Worm (Caenorhabditis elegans) whole organism, dauer: ENCODE data around the gene srz-94.

ENCODE experiments used
- unc-62 ChIP-seq: sonication (generic microtip); optimal IDR thresholded peaks from 2 replicates; lab custom pipeline; 2017; ENCODE audit warnings: missing biosample characterization, missing genetic modification reagents, missing genetic modification characterization

The srz-94 gene

DNA sequence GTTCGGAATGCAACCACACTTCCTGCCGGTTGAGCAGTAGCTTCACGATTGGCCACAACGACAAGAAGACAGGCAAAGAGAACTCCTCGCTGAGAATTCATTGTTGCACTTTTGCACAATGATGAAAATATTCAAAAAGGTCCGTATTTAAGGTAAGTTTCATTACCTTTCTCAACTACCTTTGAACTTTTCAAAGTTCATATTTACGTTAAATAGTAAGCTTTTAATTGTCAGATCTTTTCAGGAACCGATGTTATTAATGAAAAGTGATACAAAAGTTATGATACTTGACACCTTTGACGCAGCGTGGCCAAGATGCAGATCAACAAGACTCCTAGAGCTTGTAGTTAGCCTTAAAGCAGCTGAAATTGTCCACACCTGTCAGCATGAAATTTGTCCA, 14.4 kb downstream of the srz-94 start, which contains the start of gene F49H6.12:
F49H6.12 (minus strand) TSS at position 101 of the 400 bp plus-strand sequence.
- TF ChIP-seq unc-62 = no peak

DNA sequence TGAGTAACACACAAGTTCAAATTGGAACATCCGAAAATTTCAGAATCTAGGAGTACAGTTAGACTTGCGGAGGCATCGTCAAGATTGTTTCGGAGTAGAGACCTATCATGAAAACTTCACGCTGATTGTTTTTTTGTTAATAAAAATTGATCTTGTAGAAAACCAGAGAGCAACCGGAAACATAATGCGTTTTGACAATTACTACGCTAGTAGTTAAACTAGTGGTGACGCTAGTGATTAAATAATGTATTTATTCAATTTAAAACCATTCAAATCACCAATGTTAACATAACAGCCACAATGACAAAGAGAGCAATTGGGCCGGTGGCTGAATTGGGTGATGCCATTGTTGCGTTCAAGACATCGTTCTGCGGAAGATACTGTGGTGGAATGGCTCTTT, 16.1 kb downstream of the srz-94 start, which contains the start of gene F49H6.17:
F49H6.17 (plus strand) TSS at position 301 of the 400 bp plus-strand sequence.
- TF ChIP-seq unc-62 = no peak

DNA sequence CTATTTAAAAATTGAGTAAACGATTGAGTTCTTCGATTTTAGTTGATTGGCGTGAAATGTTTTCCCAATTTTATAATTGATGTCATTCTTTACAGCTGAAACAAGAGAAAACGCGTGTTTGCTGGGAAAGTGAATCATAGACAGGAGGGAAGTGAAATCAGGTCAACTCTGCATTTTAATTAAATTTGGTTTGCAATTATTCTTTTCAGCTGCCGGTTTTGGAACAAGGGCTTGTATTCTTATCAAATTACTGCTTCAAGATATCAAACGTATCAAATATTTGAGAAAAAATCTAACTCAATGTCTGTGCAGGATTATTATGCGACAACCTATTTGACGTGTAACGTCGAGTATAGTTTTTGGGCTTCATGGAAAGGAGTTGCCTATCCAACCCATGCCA, 19.0 kb downstream of the srz-94 start, which contains the start of gene srh-97:
srh-97 (plus strand) TSS at position 301 of the 400 bp plus-strand sequence.
- no peak for TF ChIP-seq unc-62

DNA sequence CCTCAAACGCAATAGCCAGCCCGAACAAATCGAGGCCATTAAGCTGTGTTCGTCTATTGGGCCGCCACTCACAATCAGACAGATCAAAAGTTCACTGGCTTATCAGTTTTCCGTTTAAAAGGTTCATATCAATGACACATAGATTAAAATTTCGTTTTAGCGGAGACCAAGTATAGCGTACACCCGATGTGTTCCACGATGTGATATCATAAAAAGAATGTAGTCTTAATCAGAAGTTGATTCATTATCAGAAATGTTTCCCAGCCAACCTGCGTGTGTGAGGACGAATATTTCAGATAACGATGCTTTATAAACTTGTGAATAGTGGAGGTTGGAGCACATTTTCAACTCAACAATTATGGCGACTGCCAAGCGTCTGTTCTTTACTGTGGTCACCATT, 21.7 kb downstream of the srz-94 start, which contains the start of gene clc-13:
clc-13 (plus strand) TSS at position 359 of the 400 bp plus-strand sequence.
- no peak for TF ChIP-seq unc-62

DNA sequence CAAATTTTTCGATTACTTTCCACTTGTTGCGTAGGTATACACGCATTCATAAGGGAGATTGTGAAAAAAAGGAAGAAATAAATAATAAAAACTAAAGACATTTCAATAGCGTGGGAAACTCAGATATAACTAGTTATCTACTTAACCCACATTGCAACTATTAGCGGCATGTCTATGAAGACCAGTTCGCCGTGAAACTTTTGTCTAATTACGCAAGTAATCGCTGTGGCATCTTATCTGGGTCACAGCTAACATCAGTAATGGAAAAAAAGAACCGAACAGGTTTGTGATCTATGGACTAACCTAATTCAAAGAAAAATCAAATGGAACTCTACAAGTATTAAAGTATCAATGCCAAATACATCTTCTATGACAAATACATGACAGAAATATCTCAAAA, 22.5 kb downstream of the srz-94 start, which contains the start of gene clec-241:
clec-241 (minus strand) TSS at position 101 of the 400 bp plus-strand sequence.
- TF ChIP-seq unc-62 = no peak

DNA sequence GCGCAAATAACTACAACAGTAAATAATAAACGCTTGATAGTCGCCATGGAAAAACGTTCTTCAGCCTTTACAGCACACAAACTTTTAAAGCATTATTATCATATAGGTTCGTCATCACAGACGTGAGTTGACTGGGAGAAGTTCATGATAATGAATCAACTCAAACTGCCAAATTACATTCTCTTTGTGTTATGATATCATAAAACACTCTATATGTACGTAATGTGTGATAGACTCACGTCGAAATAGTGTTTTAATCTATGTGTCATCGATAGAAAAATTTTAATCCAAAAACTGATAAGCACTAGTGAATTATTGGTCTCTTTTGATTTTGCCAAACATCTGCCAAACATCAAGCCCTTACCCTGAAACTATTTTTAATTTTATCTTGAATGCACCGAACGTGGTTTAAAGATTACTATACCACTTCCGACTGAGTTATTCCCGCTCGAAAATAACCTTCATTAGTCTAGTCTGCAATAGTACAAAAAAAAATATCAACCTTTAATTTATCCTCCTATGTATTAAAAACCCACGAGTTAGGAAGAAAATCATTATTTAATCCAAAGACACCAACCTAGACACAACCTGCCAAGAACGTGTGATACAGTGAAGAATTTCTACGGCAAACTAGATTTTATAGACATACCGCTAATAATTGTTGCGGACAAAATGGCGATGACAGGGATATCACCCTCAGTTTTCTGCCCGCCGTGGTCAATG, 26.2 kb downstream of the srz-94 start, which contains the start of the genes clc-12 and clec-240:
clc-12 (minus strand) TSS at position 47 of the 723 bp plus-strand sequence.
clec-240 (plus strand) TSS at position 673 of the 723 bp plus-strand sequence.
- TF ChIP-seq unc-62 = no peak

DNA sequence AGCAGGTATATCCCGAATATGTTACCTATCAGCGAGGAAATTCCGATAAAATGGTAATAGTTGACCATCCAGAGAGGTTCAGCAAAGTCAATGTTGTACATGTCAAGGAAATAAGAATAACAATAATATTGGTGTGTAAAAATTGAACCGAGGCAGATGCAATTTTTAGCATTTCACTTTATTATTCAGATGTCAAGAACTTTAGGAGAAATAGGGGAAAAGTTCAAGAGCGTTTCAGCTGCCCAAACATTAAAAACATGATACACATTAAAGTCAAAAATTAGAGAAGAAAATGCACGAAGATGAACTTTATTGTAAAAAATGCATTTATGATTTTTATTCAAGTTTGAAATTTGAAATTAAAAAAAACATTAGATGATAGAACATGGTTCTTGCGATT, 27.4 kb downstream of the srz-94 start, which contains the start of gene sri-69:
sri-69 (minus strand) TSS at position 101 of the 400 bp plus-strand sequence.
- TF ChIP-seq unc-62 = no peak

DNA sequence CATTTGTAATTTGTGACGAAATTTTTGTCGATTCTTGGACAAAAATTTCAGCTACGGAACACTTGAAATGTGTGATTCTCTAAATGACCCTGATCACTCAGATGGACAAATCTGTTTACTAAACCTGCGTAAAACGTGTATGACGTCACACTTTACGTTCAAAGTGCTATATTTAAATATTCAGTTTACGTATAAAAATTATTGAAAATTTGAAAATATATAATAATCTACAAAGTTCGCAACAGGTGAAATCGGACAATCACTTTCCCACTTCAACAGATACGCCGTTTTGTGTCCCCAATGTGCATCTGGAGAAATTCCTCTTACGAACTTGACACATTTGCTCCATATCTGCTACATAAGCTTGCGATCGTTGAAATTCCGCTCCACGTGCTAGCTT, 30.6 kb downstream of the srz-94 start, which contains the start of gene srh-131:
srh-131 (plus strand) TSS at position 301 of the 400 bp plus-strand sequence.
- no peak for TF ChIP-seq unc-62

DNA sequence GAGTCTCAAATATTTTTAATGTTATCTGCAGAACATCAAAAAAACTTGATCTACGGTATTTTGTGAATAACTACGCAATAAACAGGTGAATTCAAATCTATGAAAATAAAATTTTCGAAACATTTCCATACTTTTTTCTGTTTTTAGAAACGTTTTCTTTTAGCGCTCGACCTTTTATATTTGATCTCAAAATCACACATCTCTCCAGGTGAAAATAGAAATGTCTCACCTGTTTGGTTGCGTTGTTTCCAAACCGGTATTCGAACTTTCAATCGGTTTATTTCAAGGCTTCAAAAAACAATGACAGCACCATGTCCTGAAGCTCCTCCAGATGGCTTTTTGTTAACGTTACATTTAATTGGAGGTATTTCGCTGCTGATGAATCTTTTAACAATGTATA, 34.6 kb downstream of the srz-94 start, which contains the start of gene sri-9:
sri-9 (plus strand) TSS at position 301 of the 400 bp plus-strand sequence.
- TF ChIP-seq unc-62 = no peak

DNA sequence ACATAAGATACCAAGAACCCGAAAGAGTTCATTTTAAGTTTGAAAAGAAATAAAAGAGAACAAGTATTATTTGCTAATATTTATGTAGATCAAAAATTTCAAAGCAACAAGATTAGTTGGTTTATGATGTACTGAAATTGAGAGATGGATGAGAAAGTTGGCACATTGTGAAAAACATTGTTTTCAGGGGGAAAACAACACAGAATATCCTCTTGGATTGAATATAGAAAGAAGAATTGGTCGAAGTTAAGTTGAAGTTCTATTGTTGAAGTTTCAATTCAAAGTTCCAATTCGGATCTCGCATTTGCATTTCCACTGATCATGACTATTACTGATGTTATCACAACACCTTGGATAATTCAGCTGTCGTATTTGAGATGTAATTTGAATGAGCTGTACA, 35.1 kb downstream of the srz-94 start:
- TF ChIP-seq unc-62 = no peak

DNA sequence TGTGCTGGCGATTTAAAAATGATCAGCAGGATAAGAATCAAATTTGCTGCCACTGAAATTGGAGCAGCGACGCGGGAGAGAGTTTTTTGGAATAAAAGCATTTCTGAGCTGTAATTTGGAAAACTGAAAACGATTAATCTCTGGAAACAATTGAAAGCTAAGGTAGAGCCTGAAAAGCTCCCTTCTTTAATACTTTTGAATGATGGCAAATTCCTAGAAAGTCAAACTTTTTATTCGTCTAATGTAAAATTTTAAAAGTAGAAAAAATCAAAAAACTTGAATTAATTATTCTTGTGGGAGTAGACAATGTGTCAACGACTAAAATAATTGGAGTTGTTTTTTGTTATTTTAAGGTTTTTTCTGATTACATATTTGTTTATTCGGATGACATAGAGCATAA, 35.5 kb downstream of the srz-94 start, which contains the start of gene str-217:
str-217 (minus strand) TSS at position 101 of the 400 bp plus-strand sequence.
- no peak for TF ChIP-seq unc-62

DNA sequence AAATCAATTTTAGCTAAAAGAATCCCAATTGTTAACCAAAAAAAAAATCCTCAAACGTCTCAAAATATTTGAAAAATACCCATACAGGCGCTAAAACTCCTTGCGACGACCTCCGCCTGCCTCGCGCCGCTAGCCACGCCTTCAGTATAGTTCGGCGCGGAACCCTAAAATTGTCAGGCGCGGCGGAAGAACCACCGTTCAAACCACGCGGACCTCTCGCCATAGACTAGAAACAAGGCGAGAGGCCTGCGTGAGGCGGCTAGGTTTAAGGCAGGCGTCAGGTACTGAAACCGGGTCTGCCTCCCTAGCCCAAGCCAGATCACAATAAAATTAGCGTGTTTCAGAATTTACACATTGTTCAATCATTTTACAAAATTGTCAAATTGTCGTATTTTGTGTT, 43.4 kb downstream of the srz-94 start:
- no peak for TF ChIP-seq unc-62

DNA sequence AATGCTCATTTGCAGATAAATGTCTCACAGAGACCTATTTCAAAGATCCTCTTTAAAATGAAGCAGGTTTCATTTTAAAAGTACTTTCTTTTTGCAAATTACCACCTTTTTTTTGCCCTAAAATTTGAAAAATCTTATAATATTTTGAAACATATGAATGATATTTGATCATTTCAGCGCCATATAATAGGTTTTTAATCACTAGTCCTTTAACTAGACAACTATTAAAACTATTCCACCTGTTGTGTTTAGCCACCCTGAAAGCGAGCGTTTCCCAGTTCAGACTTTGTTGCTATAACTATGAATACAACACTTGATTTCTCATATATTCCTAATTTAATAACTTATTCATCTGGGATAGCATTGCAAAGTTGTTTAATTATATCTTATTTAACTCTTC, 44.0 kb downstream of the srz-94 start, which contains the start of gene srz-95:
srz-95 (plus strand) TSS at position 301 of the 400 bp plus-strand sequence.
- TF ChIP-seq unc-62 = no peak

DNA sequence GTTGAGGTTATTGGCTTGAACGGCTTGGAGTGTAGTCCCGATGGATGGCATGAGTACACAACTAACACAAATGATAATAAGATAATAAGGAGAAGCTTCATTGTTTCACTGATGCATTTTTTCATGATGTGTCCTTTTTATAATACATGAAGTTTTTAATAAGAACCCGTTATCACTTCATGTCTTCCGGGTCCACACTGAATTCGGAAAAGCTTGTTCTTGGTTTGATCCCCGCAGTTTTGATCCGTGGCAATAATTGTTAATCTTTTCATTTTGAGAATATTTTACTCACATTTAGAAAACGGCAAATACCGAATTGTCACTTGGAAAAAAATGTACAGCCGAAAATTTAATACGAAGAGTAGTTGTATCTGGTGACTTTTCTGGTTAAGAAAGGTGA, 47.1 kb downstream of the srz-94 start, which contains the start of gene Y102A5C.27:
Y102A5C.27 (minus strand) TSS at position 101 of the 400 bp plus-strand sequence.
- TF ChIP-seq unc-62 = no peak

DNA sequence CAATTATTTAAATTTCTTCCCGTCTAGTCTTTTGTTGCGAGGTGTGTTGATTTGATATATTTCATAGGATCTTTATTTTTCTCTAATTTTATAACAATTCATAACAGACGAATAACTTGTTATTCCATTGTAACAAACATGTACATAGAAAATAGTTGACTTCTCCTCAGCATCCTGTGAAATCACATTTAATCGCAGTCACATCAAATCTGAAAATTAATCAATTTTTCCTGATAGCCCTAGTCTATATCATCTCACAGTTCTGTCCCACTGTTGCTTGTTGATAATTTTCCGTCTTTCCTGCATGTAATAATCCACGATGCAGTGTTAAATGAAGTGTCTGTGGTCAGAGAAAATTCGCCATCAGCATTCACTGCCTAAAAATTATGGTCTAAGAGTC, 48.0 kb downstream of the srz-94 start:
- TF ChIP-seq unc-62 = no peak

DNA sequence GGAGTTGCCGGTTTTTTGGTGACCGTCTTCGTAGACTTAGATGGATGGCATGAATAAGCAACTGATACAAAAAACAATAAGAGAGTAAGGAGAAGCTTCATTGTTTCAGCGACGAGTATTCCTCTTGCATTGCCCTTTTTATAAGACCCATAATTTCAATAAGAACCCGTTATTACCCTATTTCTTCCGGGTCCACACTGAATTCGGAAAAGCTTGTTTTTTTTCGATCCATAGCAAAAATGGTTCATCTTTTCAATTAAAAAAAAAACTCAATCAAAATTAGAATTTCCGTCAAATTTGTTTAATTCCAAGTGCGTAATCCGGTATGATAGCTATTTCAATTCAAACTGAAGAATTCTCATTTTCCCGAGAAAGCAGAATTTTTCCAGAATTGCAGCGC, 48.7 kb downstream of the srz-94 start, which contains the start of gene Y102A5C.40:
Y102A5C.40 (minus strand) TSS at position 101 of the 400 bp plus-strand sequence.
- TF ChIP-seq unc-62 = no peak
